Worm (Caenorhabditis elegans) whole organism, L4/young adult: ENCODE data around the gene eor-1.

Source experiments
- W03F9.2 ChIP-seq: fragments of 150-350 bp; optimal IDR thresholded peaks from 2 replicates; lab custom pipeline; 2014; ENCODE audit warnings: missing biosample characterization, missing genetic modification characterization
- dao-5 ChIP-seq: sonication (generic microtip); optimal IDR thresholded peaks from 2 replicates; lab custom pipeline; 2016; ENCODE audit warnings: missing genotype, missing genetic modification characterization, moderate library complexity, missing compliant biosample characterization
- him-1 ChIP-seq: sonication (generic microtip); optimal IDR thresholded peaks from 2 replicates; lab custom pipeline; 2016; ENCODE audit warnings: missing genotype, missing genetic modification reagents, missing genetic modification characterization, missing compliant biosample characterization

- TF ChIP-seq dao-5 (tag; lab: Kevin White, UChicago) (no peak), W03F9.2 (no peak), him-1 (no peak)
Measured at ce11 chrIV:4747553-4747952, 51.4 kb downstream of the eor-1 start, which contains the start of gene tctn-1.
